Worm (Caenorhabditis elegans) whole organism, L2 larva: ENCODE data around the gene ima-1.

Source experiments
- fos-1 ChIP-seq: fragments of 150-350 bp; optimal IDR thresholded peaks from 2 replicates; lab custom pipeline; 2014; ENCODE audit warnings: missing biosample characterization, missing genetic modification characterization
- nhr-77 ChIP-seq: fragments of 150-350 bp; optimal IDR thresholded peaks from 2 replicates; lab custom pipeline; 2014; ENCODE audit warnings: missing biosample characterization, missing genetic modification characterization
- snpc-4 ChIP-seq: fragments of 150-350 bp; optimal IDR thresholded peaks from 2 replicates; lab custom pipeline; 2014; ENCODE audit warnings: missing biosample characterization, missing genetic modification characterization
- unc-62 ChIP-seq: fragments of 150-350 bp; optimal IDR thresholded peaks from 2 replicates; lab custom pipeline; 2014; ENCODE audit warnings: missing biosample characterization, missing genetic modification reagents, missing genetic modification characterization

- TF ChIP-seq snpc-4 (tag; lab: Kevin White, UChicago), result no peak
- TF ChIP-seq fos-1, result no peak
- TF ChIP-seq unc-62, result no peak
- TF ChIP-seq nhr-77 (tag; lab: Kevin White, UChicago), result no peak
Measured at ce11 chrV:11220415-11220814, 19.1 kb upstream of the ima-1 start.
